Fruit fly (Drosophila melanogaster): ENCODE data around the gene Pyroxd1.

The Pyroxd1 gene

DNA sequence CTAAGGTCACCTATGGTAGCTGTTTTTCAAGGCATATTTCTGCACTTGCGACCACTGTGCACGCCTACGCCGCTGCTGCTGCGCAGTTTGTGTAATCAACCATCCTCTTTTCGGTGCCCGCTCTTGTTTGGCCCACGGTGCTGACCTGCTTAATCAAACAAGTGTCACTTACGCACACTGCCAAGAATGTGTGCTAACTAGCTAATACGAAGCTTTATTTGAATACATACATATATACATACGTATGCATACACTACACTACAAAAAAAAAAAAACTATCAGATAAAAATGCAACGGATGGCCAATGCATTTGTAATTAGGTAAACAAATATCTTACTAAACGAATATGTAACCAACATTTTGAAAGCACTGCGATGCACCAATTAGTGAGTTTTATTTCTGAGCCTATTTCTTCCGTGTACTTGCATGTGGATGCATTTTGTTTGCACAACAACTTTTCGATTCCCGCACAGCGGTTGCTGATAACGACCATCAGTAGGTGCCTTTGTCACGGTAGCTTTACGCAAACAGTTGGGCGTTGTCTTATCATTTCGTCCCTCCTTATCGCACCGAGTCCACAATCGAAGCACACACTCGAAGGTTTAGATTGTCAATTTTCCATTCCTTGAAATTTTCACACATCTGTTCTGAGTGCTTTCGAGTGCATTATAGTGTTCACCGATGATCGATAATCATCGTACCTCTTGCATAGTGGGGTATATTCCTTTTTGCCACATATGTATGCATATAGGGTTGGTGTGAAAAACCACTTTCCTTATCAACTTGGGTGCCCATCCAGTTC, 4.7 kb upstream of the Pyroxd1 start (continued):
- no peak for TF ChIP-seq BEAF-32 (GFP tag; optimal IDR thresholded peaks at IDR 0.05)
- TF ChIP-seq CG2120 (GFP tag; optimal IDR thresholded peaks at IDR 0.05): peak; percentile 72
- peak; percentile 80 for TF ChIP-seq fd96Cb (tag; optimal IDR thresholded peaks at IDR 0.05)
- peak; percentile 58 for TF ChIP-seq sima (GFP tag; optimal IDR thresholded peaks at IDR 0.05)
- TF ChIP-seq CG7963 (GFP tag; IDR thresholded peaks at IDR 0.05; ENCODE audit: partially characterized antibody): no peak
- TF ChIP-seq kay (GFP tag; optimal IDR thresholded peaks at IDR 0.05): peak; percentile 71
- TF ChIP-seq ac (GFP tag; optimal IDR thresholded peaks at IDR 0.05): peak; percentile 33

DNA sequence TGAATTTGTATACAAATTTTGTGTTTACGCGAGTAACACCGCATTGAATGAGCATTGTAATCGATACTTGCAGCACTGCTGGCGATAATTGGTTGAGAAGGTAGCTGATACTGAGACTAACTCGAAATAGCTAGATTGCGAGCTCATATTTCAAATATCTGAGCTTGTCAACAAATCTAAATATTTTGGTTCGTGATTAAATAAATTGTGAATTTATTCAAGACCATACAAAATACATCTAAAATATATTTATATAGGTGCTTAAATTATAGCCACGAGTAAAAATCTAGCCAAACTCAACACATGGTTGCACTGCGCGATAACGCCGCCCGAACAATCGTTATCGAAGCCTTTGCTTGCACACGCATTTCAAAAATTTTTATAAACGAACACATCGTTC, 2.6 kb downstream of the Pyroxd1 start, which contains the start of the genes Taf13 and nesd:
Gene Taf13 (minus strand): TSS at position 56 of the 400 bp plus-strand sequence.
Gene nesd (plus strand): TSS at position 179 of the 400 bp plus-strand sequence.
- TF ChIP-seq CG5953 (GFP tag; IDR thresholded peaks at IDR 0.05): no peak
- TF ChIP-seq CG4404 (GFP tag; IDR thresholded peaks at IDR 0.05): no peak
- TF ChIP-seq CG4328 (GFP tag; optimal IDR thresholded peaks at IDR 0.05): no peak
- no peak for TF ChIP-seq nau (GFP tag; optimal IDR thresholded peaks at IDR 0.05)
- peak; percentile 52 for TF ChIP-seq CG13775 (GFP tag; optimal IDR thresholded peaks at IDR 0.05)
- peak; percentile 31; the same call in 1 of the 2 replicates for TF ChIP-seq Xrp1 (GFP tag; IDR thresholded peaks at IDR 0.05)
- TF ChIP-seq Fer1 (GFP tag; optimal IDR thresholded peaks at IDR 0.05): peak; percentile 44
- TF ChIP-seq lab (GFP tag; optimal IDR thresholded peaks at IDR 0.05): peak; percentile 20
- TF ChIP-seq Hmr (GFP tag; optimal IDR thresholded peaks at IDR 0.05): peak; percentile 37
- TF ChIP-seq CG13624 (GFP tag; optimal IDR thresholded peaks at IDR 0.05): peak; percentile 25
- no peak for TF ChIP-seq CG3838 (GFP tag; optimal IDR thresholded peaks at IDR 0.05)
- TF ChIP-seq Bdp1 (GFP tag; optimal IDR thresholded peaks at IDR 0.05): peak; percentile 1
- TF ChIP-seq trh (GFP tag; optimal IDR thresholded peaks at IDR 0.05): no peak
- TF ChIP-seq abd-A (tag; optimal IDR thresholded peaks at IDR 0.05): no peak
- peak; percentile 81 for TF ChIP-seq Med (GFP tag)
- TF ChIP-seq dati (GFP tag; IDR thresholded peaks at IDR 0.05): no peak
- TF ChIP-seq al (GFP tag; IDR thresholded peaks at IDR 0.05): no peak
- TF ChIP-seq sisA (GFP tag; IDR thresholded peaks at IDR 0.05): no peak
- TF ChIP-seq p53 (GFP tag; optimal IDR thresholded peaks at IDR 0.05): no peak
- no peak for TF ChIP-seq usp (GFP tag; optimal IDR thresholded peaks at IDR 0.05)
- TF ChIP-seq Optix (GFP tag; IDR thresholded peaks at IDR 0.05): no peak
- TF ChIP-seq CG6813 (GFP tag; optimal IDR thresholded peaks at IDR 0.05): no peak
- peak; percentile 50 for TF ChIP-seq CG13894 (tag; optimal IDR thresholded peaks at IDR 0.05)
- no peak for TF ChIP-seq Ptx1 (GFP tag; IDR thresholded peaks at IDR 0.05)
- TF ChIP-seq Vsx1 (GFP tag; optimal IDR thresholded peaks at IDR 0.05): no peak
- TF ChIP-seq Ssrp (tag; optimal IDR thresholded peaks at IDR 0.05): peak; percentile 10
- TF ChIP-seq ERR (GFP tag; optimal IDR thresholded peaks at IDR 0.05): no peak
- TF ChIP-seq CG11398 (GFP tag; optimal IDR thresholded peaks at IDR 0.05): no peak
- no peak for TF ChIP-seq CG10462 (GFP tag; optimal IDR thresholded peaks at IDR 0.05)
- no peak for TF ChIP-seq Neu2 (GFP tag; optimal IDR thresholded peaks at IDR 0.05; ENCODE audit: borderline replicate concordance)
- peak; percentile 11 for TF ChIP-seq Chrac-16 (GFP tag; optimal IDR thresholded peaks at IDR 0.05)
- TF ChIP-seq CG15601 (tag; optimal IDR thresholded peaks at IDR 0.05): peak; percentile 69
- peak; percentile 27 for TF ChIP-seq CG15696 (tag; optimal IDR thresholded peaks at IDR 0.05)
- no peak for TF ChIP-seq cad (GFP tag; optimal IDR thresholded peaks at IDR 0.05)
- no peak for TF ChIP-seq kah (GFP tag; optimal IDR thresholded peaks at IDR 0.05)
- TF ChIP-seq CG7556 (GFP tag; optimal IDR thresholded peaks at IDR 0.05): peak; percentile 1
- peak; percentile 69 for TF ChIP-seq Sry-δ (GFP tag; optimal IDR thresholded peaks at IDR 0.05)
- peak; percentile 74 for TF ChIP-seq trem (tag; optimal IDR thresholded peaks at IDR 0.05)
- no peak for TF ChIP-seq jigr1 (GFP tag; IDR thresholded peaks at IDR 0.05)
- TF ChIP-seq CG3163 (GFP tag; optimal IDR thresholded peaks at IDR 0.05): no peak
- no peak for TF ChIP-seq eve (GFP tag; optimal IDR thresholded peaks at IDR 0.05)
- TF ChIP-seq phol (tag; optimal IDR thresholded peaks at IDR 0.05): peak; percentile 64
